Worm (Caenorhabditis elegans) whole organism, L2 larva: Measurements from ENCODE around the gene C05C10.5.

ENCODE experiments used
- C34F6.9 ChIP-seq: fragments of 150-350 bp; optimal IDR thresholded peaks from 2 replicates; lab custom pipeline; 2014; ENCODE audit warnings: missing biosample characterization, missing genetic modification characterization
- F13H6.1 ChIP-seq: sonication (generic microtip); optimal IDR thresholded peaks from 2 replicates; lab custom pipeline; 2016; ENCODE audit warnings: missing genetic modification characterization, missing compliant biosample characterization
- R02D3.7 ChIP-seq: fragments of 150-350 bp; optimal IDR thresholded peaks from 2 replicates; lab custom pipeline; 2014; ENCODE audit warnings: missing biosample characterization, missing genetic modification characterization
- Y55F3AM.14 ChIP-seq: fragments of 200-800 bp; sonication (Bioruptor generic); optimal IDR thresholded peaks from 2 replicates; lab custom pipeline; 2018; ENCODE audit warnings: mild to moderate bottlenecking, missing genetic modification characterization, missing compliant biosample characterization
- ZK546.5 ChIP-seq: sonication (generic microtip); optimal IDR thresholded peaks from 2 replicates; lab custom pipeline; 2017; ENCODE audit warnings: missing biosample characterization, missing genetic modification characterization
- alr-1 ChIP-seq: fragments of 150-350 bp; optimal IDR thresholded peaks from 2 replicates; lab custom pipeline; 2014; ENCODE audit warnings: missing biosample characterization, missing genetic modification characterization
- aly-2 ChIP-seq: fragments of 150-350 bp; optimal IDR thresholded peaks from 2 replicates; lab custom pipeline; 2014; ENCODE audit warnings: missing biosample characterization, missing genetic modification characterization
- ama-1 ChIP-seq: fragments of 150-350 bp; optimal IDR thresholded peaks from 2 replicates; lab custom pipeline; 2018; ENCODE audit warnings: inconsistent platforms
- blmp-1 ChIP-seq: sonication (generic microtip); optimal IDR thresholded peaks from 2 replicates; lab custom pipeline; 2017; ENCODE audit warnings: missing genetic modification characterization, mild to moderate bottlenecking, missing compliant biosample characterization, antibody characterized with exemption, moderate library complexity; ENCODE audit not compliant: insufficient read depth
- ceh-16 ChIP-seq: fragments of 150-350 bp; optimal IDR thresholded peaks from 2 replicates; lab custom pipeline; 2014; ENCODE audit warnings: missing biosample characterization, missing genetic modification characterization
- ceh-82 ChIP-seq: fragments of 150-350 bp; optimal IDR thresholded peaks from 2 replicates; lab custom pipeline; 2014; ENCODE audit warnings: missing biosample characterization, missing genetic modification characterization
- crh-2 ChIP-seq: sonication (generic microtip); optimal IDR thresholded peaks from 2 replicates; lab custom pipeline; 2017; ENCODE audit warnings: missing biosample characterization, missing genetic modification characterization
- dmd-4 ChIP-seq: sonication (generic microtip); optimal IDR thresholded peaks from 2 replicates; lab custom pipeline; 2017; ENCODE audit warnings: missing biosample characterization, missing genetic modification characterization
- egl-27 ChIP-seq: sonication (generic microtip); optimal IDR thresholded peaks from 3 replicates; lab custom pipeline; 2017; ENCODE audit warnings: missing biosample characterization, missing genetic modification reagents, missing genetic modification characterization
- elt-1 ChIP-seq: fragments of 150-350 bp; optimal IDR thresholded peaks from 2 replicates; lab custom pipeline; 2014; ENCODE audit warnings: missing biosample characterization, missing genetic modification characterization
- elt-3 ChIP-seq: sonication (generic microtip); optimal IDR thresholded peaks from 2 replicates; lab custom pipeline; 2017; ENCODE audit warnings: missing biosample characterization, missing genetic modification characterization
- fos-1 ChIP-seq: fragments of 150-350 bp; optimal IDR thresholded peaks from 2 replicates; lab custom pipeline; 2014; ENCODE audit warnings: missing biosample characterization, missing genetic modification characterization
- gmeb-1 ChIP-seq: fragments of 150-350 bp; optimal IDR thresholded peaks from 2 replicates; lab custom pipeline; 2014; ENCODE audit warnings: missing biosample characterization, missing genetic modification characterization
- lin-11 ChIP-seq: fragments of 150-350 bp; sonication (generic microtip); optimal IDR thresholded peaks from 2 replicates; lab custom pipeline; 2014; ENCODE audit warnings: missing biosample characterization, missing genetic modification characterization, inconsistent platforms, mixed read lengths
- lin-13 ChIP-seq: fragments of 150-350 bp; optimal IDR thresholded peaks from 2 replicates; lab custom pipeline; 2014; ENCODE audit warnings: missing biosample characterization, missing genetic modification reagents, missing genetic modification characterization
- lsy-2 ChIP-seq, 2 experiments: fragments of 150-350 bp in 1 of 2; sonication (generic microtip) in 1 of 2; optimal IDR thresholded peaks; 2 replicates each; lab custom pipeline; 2014 to 2017; ENCODE audit warnings: missing biosample characterization in 2 of 2, missing genetic modification characterization in 2 of 2
- mab-5 ChIP-seq: fragments of 150-350 bp; optimal IDR thresholded peaks from 2 replicates; lab custom pipeline; 2014; ENCODE audit warnings: missing biosample characterization, missing genetic modification characterization
- mbf-1 ChIP-seq: sonication (generic microtip); optimal IDR thresholded peaks from 2 replicates; lab custom pipeline; 2017; ENCODE audit warnings: missing biosample characterization, missing genetic modification characterization
- mdl-1 ChIP-seq, 2 experiments: fragments of 150-350 bp in 1 of 2; sonication (generic microtip) in 1 of 2; optimal IDR thresholded peaks; 2 replicates each; lab custom pipeline; 2017; ENCODE audit warnings: missing biosample characterization in 2 of 2, missing genetic modification characterization in 2 of 2
- nhr-11 ChIP-seq: fragments of 150-350 bp; optimal IDR thresholded peaks from 2 replicates; lab custom pipeline; 2014; ENCODE audit warnings: missing biosample characterization, missing genetic modification characterization
- nhr-12 ChIP-seq: fragments of 150-350 bp; optimal IDR thresholded peaks from 2 replicates; lab custom pipeline; 2014; ENCODE audit warnings: missing biosample characterization, missing genetic modification characterization
- nhr-129 ChIP-seq: fragments of 150-350 bp; optimal IDR thresholded peaks from 2 replicates; lab custom pipeline; 2014; ENCODE audit warnings: missing biosample characterization, missing genetic modification characterization
- nhr-21 ChIP-seq: fragments of 150-350 bp; optimal IDR thresholded peaks from 2 replicates; lab custom pipeline; 2014; ENCODE audit warnings: missing biosample characterization, missing genetic modification characterization
- nhr-23 ChIP-seq: fragments of 150-350 bp; optimal IDR thresholded peaks from 2 replicates; lab custom pipeline; 2014; ENCODE audit warnings: missing biosample characterization, missing genetic modification reagents, missing genetic modification characterization
- nhr-237 ChIP-seq: fragments of 150-350 bp; optimal IDR thresholded peaks from 2 replicates; lab custom pipeline; 2014; ENCODE audit warnings: missing biosample characterization, missing genetic modification characterization
- nhr-25 ChIP-seq: fragments of 150-350 bp; sonication (generic microtip); optimal IDR thresholded peaks from 3 replicates; lab custom pipeline; 2014; ENCODE audit warnings: missing biosample characterization, missing genetic modification characterization
- nhr-6 ChIP-seq: fragments of 150-350 bp; optimal IDR thresholded peaks from 2 replicates; lab custom pipeline; 2014; ENCODE audit warnings: missing biosample characterization, missing genetic modification characterization
- nhr-77 ChIP-seq: fragments of 150-350 bp; optimal IDR thresholded peaks from 2 replicates; lab custom pipeline; 2014; ENCODE audit warnings: missing biosample characterization, missing genetic modification characterization
- sma-3 ChIP-seq: sonication (generic microtip); optimal IDR thresholded peaks from 2 replicates; lab custom pipeline; 2016; ENCODE audit warnings: missing genetic modification reagents, missing genetic modification characterization, missing compliant biosample characterization
- sma-9 ChIP-seq, 2 experiments: fragments of 150-350 bp in 1 of 2; sonication (generic microtip) in 1 of 2; optimal IDR thresholded peaks; 2 replicates each; lab custom pipeline; 2014 to 2016; ENCODE audit warnings: missing genetic modification characterization in 2 of 2, mild to moderate bottlenecking in 1 of 2, missing biosample characterization in 1 of 2, missing compliant biosample characterization in 1 of 2, missing genetic modification reagents in 1 of 2, moderate library complexity in 1 of 2
- snpc-4 ChIP-seq: fragments of 150-350 bp; optimal IDR thresholded peaks from 2 replicates; lab custom pipeline; 2014; ENCODE audit warnings: missing biosample characterization, missing genetic modification characterization
- unc-39 ChIP-seq: fragments of 150-350 bp; optimal IDR thresholded peaks from 2 replicates; lab custom pipeline; 2014; ENCODE audit warnings: missing biosample characterization, missing genetic modification characterization
- zag-1 ChIP-seq: fragments of 150-350 bp; optimal IDR thresholded peaks from 2 replicates; lab custom pipeline; 2014; ENCODE audit warnings: missing biosample characterization, missing genetic modification characterization
- ztf-1 ChIP-seq: fragments of 200-800 bp; sonication (Bioruptor generic); conservative IDR thresholded peaks from 2 replicates; pipeline ENCODE4 v1.3.6; 2022; ENCODE audit warnings: missing genetic modification characterization, missing compliant biosample characterization
- ztf-11 ChIP-seq: sonication (generic microtip); optimal IDR thresholded peaks from 2 replicates; lab custom pipeline; 2017; ENCODE audit warnings: missing biosample characterization, missing genetic modification characterization
- ztf-4 ChIP-seq: fragments of 150-350 bp; optimal IDR thresholded peaks from 2 replicates; lab custom pipeline; 2014; ENCODE audit warnings: missing biosample characterization, missing genetic modification characterization

The C05C10.5 gene

DNA sequence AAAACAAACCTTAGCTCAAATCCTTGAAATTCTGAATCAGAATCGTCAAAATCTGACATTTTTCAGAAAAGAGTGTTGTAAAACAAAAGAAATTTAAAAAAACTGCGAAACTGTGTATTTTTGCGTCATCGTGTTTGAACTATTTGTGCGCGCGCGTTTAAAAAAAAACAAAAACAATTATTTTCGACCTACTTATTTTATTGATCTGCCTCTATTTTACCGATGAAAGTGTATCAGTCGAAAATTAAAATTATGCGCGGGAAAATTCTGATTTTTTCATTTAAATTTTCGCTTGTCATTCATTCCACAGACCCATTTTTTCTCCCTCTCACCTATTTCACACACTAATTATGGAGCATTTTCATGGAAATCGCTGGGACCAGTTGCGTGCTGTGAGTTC is at the start of gene C05C10.5, which contains the start of gene C05C10.7:
TSS of gene C05C10.5 (plus strand) at position 164 of the 400 bp plus-strand sequence.
TSS of gene C05C10.7 (minus strand) at position 95 of the 400 bp plus-strand sequence.
- no peak for TF ChIP-seq lin-11 (tag; lab: Kevin White, UChicago)
- TF ChIP-seq Y55F3AM.14 (GFP tag; lab: Kevin White, UChicago) = no peak
- TF ChIP-seq nhr-129 (tag; lab: Kevin White, UChicago) = no peak
- no peak for TF ChIP-seq zag-1 (tag; lab: Kevin White, UChicago)
- no peak for TF ChIP-seq ztf-4 (tag; lab: Kevin White, UChicago)
- no peak for TF ChIP-seq sma-9 (GFP tag; optimal IDR thresholded peaks at IDR 0.05; lab: Kevin White, UChicago)
- TF ChIP-seq sma-9 (tag; optimal IDR thresholded peaks at IDR 0.05; lab: Kevin White, UChicago) = no peak
- no peak for TF ChIP-seq mdl-1 (tag; optimal IDR thresholded peaks at IDR 0.05; lab: Kevin White, UChicago)
- no peak for TF ChIP-seq ama-1 (lab: Kevin White, UChicago)
- no peak for TF ChIP-seq nhr-6
- TF ChIP-seq, all 48 proteins: peak for 0

DNA sequence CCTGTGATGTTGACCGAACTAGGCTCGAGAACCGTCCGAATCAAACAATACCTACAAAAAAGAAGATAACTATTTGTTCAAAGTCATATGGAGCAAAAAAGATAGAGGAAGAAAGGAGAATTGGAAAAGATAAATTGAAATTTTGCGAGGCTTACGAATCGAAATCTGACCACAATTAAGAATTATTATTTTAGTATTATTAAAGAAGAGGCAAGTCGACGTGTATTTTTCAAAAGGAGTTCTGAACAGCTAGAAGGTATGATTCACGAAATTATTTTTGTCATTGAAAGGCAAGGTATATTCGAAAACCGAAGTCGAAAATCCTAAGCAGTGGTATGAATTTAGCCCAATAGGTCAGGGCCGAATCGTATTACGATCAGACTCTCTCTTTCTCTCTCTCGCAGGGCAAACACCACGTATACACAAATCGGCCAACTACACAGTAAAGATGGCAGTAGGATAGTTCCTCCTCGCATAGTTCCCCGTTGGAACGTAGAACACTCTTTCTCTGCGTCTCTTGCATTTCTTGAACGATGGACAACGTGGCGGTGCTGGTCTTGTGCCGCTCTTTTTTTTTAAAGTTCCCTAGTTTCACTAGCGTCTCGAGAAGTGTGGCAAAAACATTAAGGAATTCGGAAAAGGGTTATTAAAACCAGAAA is 47.7 kb upstream of the C05C10.5 start, which contains the start of gene vgln-1:
TSS of gene vgln-1 (minus strand) at position 51 of the 659 bp plus-strand sequence.
- TF ChIP-seq fos-1 (tag; lab: Kevin White, UChicago) (no peak), nhr-23 (tag; lab: Kevin White, UChicago) (no peak), sma-3 (GFP tag; lab: Kevin White, UChicago) (no peak), mab-5 (tag; lab: Kevin White, UChicago) (no peak), C34F6.9 (no peak), mdl-1 (tag; optimal IDR thresholded peaks at IDR 0.05; lab: Kevin White, UChicago) (no peak), nhr-21 (tag; lab: Kevin White, UChicago) (no peak), nhr-237 (tag; lab: Kevin White, UChicago) (no peak), ZK546.5 (tag; lab: Kevin White, UChicago) (no peak), lin-13 (no peak), blmp-1 (tag; lab: Kevin White, UChicago) (no peak), nhr-25 (peak; percentile 39), snpc-4 (tag; lab: Kevin White, UChicago) (no peak), dmd-4 (tag; lab: Kevin White, UChicago) (no peak), nhr-129 (tag; lab: Kevin White, UChicago) (peak; percentile 49), ztf-1 (no peak), elt-1 (no peak), sma-9 (GFP tag; optimal IDR thresholded peaks at IDR 0.05; lab: Kevin White, UChicago) (no peak), sma-9 (tag; optimal IDR thresholded peaks at IDR 0.05; lab: Kevin White, UChicago) (no peak), lsy-2 (tag; optimal IDR thresholded peaks at IDR 0.05; lab: Kevin White, UChicago) (peak in 1 of 2 experiments; percentile 26), crh-2 (tag; lab: Kevin White, UChicago) (peak; percentile 41), nhr-77 (tag; lab: Kevin White, UChicago) (no peak), F13H6.1 (tag; lab: Kevin White, UChicago) (no peak), zag-1 (tag; lab: Kevin White, UChicago) (no peak), egl-27 (tag; lab: Kevin White, UChicago) (no peak), mbf-1 (no peak), ama-1 (lab: Kevin White, UChicago) (no peak), ceh-82 (no peak), gmeb-1 (tag; lab: Kevin White, UChicago) (no peak), alr-1 (tag; lab: Kevin White, UChicago) (no peak), nhr-12 (tag; lab: Kevin White, UChicago) (no peak), aly-2 (no peak), ceh-16 (tag; lab: Kevin White, UChicago) (no peak), R02D3.7 (tag; lab: Kevin White, UChicago) (no peak)

DNA sequence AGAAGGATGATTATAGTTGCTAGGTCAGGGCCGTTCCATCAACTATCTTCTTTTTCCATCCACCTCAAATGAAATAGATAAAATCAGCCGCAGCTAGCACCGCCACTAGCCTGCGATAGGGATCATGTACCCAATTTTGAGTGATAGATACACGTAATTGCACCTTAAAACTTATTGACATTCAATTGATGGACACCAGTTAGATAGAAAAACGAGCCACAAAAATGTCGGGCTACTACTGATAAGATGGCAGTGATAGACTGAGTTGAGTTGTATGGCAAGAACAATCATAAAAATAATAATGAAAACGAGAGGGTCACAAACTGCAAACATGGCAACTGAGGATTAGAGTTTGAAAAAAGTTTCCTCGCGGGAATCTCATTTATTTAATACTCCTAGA is 47.0 kb upstream of the C05C10.5 start:
- TF ChIP-seq ceh-82 (no peak), snpc-4 (tag; lab: Kevin White, UChicago) (no peak), mab-5 (tag; lab: Kevin White, UChicago) (no peak), ztf-1 (no peak), C34F6.9 (no peak), ZK546.5 (tag; lab: Kevin White, UChicago) (no peak), zag-1 (tag; lab: Kevin White, UChicago) (no peak), fos-1 (tag; lab: Kevin White, UChicago) (peak; percentile 70), sma-9 (GFP tag; optimal IDR thresholded peaks at IDR 0.05; lab: Kevin White, UChicago) (peak; percentile 79), sma-9 (tag; optimal IDR thresholded peaks at IDR 0.05; lab: Kevin White, UChicago) (no peak), gmeb-1 (tag; lab: Kevin White, UChicago) (no peak), nhr-129 (tag; lab: Kevin White, UChicago) (no peak), nhr-12 (tag; lab: Kevin White, UChicago) (no peak), crh-2 (tag; lab: Kevin White, UChicago) (no peak), alr-1 (tag; lab: Kevin White, UChicago) (no peak), nhr-25 (no peak), unc-39 (tag; lab: Kevin White, UChicago) (no peak), aly-2 (no peak), mdl-1 (tag; optimal IDR thresholded peaks at IDR 0.05; lab: Kevin White, UChicago) (no peak), elt-3 (tag; lab: Kevin White, UChicago) (no peak), ztf-11 (tag; lab: Kevin White, UChicago) (no peak), nhr-11 (tag; lab: Kevin White, UChicago) (no peak), blmp-1 (tag; lab: Kevin White, UChicago) (no peak), R02D3.7 (tag; lab: Kevin White, UChicago) (no peak), lin-13 (no peak), ceh-16 (tag; lab: Kevin White, UChicago) (peak; percentile 83), dmd-4 (tag; lab: Kevin White, UChicago) (no peak), egl-27 (tag; lab: Kevin White, UChicago) (peak; percentile 18), elt-1 (peak; percentile 83), nhr-23 (tag; lab: Kevin White, UChicago) (no peak)
